Worm (Caenorhabditis elegans): ENCODE results near the gene B0393.5.
"Not testable (repeated sequence)": the region's sequence is repeated elsewhere in the genome, so short reads cannot be mapped to it uniquely, and the experiment has no call there.

ce11 chrIII:4742620-4743019, 23.0 kb upstream of the B0393.5 start, which contains the start of gene twk-6:
- TF ChIP-seq nhr-77, elt-3, zag-1 (tag; optimal IDR thresholded peaks at IDR 0.05): not testable (repeated sequence)
